Fruit fly (Drosophila melanogaster): ENCODE data around the gene SmydA-2.

SmydA-2 gene

dm6 chr3L:19045299-19046025 is 42.4 kb upstream of the SmydA-2 start, which contains the start of gene nkd (continued):
- peak; percentile 39 for TF ChIP-seq Lpt (GFP tag; optimal IDR thresholded peaks at IDR 0.05)
- TF ChIP-seq CG34406 (GFP tag; optimal IDR thresholded peaks at IDR 0.05) = peak; percentile 85
- TF ChIP-seq pdm3 (GFP tag; optimal IDR thresholded peaks at IDR 0.05) = peak; percentile 87
- peak; percentile 90 for TF ChIP-seq esn (GFP tag; optimal IDR thresholded peaks at IDR 0.05)
- TF ChIP-seq net (GFP tag; optimal IDR thresholded peaks at IDR 0.05) = peak; percentile 79
- no peak for TF ChIP-seq Hr38 (GFP tag; optimal IDR thresholded peaks at IDR 0.05)
- peak; percentile 9 for TF ChIP-seq CG1621 (tag; optimal IDR thresholded peaks at IDR 0.05)
- peak; percentile 83 for TF ChIP-seq achi (GFP tag; optimal IDR thresholded peaks at IDR 0.05)
- peak; percentile 79 for TF ChIP-seq CG6792 (GFP tag; optimal IDR thresholded peaks at IDR 0.05)
- TF ChIP-seq dsx (GFP tag; optimal IDR thresholded peaks at IDR 0.05; ENCODE audit: poor library complexity, severe bottlenecking) = peak; percentile 79
- TF ChIP-seq CG10669 (GFP tag; optimal IDR thresholded peaks at IDR 0.05) = peak; percentile 66
- peak; percentile 68 for TF ChIP-seq CG9139 (GFP tag; optimal IDR thresholded peaks at IDR 0.05)
- TF ChIP-seq CG32006 (GFP tag; optimal IDR thresholded peaks at IDR 0.05) = peak; percentile 79
- peak; percentile 69 for TF ChIP-seq cyc (GFP tag; optimal IDR thresholded peaks at IDR 0.05)
- peak; percentile 8 for TF ChIP-seq fd85E (GFP tag; optimal IDR thresholded peaks at IDR 0.05)
- peak; percentile 44 for TF ChIP-seq Eip75B (GFP tag; optimal IDR thresholded peaks at IDR 0.05)

dm6 chr3L:19044589-19045298 is 41.7 kb upstream of the SmydA-2 start:
- TF ChIP-seq esn (GFP tag; optimal IDR thresholded peaks at IDR 0.05) (no peak), eg (GFP tag; IDR thresholded peaks at IDR 0.05) (peak; percentile 15), net (GFP tag; optimal IDR thresholded peaks at IDR 0.05) (no peak), CG6163 (GFP tag; IDR thresholded peaks at IDR 0.05) (peak; percentile 43; the same call in 2 of the 3 replicates), Eip75B (GFP tag; optimal IDR thresholded peaks at IDR 0.05) (no peak), CG6276 (GFP tag; optimal IDR thresholded peaks at IDR 0.05) (peak; percentile 40), CG15336 (GFP tag; IDR thresholded peaks at IDR 0.05) (peak; percentile 11; the same call in 1 of the 2 replicates), spab (GFP tag; optimal IDR thresholded peaks at IDR 0.05) (no peak), Gug (GFP tag; IDR thresholded peaks at IDR 0.05) (no peak), fkh (GFP tag; optimal IDR thresholded peaks at IDR 0.05) (peak; percentile 46), CG6808 (GFP tag; optimal IDR thresholded peaks at IDR 0.05) (no peak), Eip78C (GFP tag) (peak; percentile 55)

dm6 chr3L:19043464-19044034 is 40.5 kb upstream of the SmydA-2 start:
- TF ChIP-seq Eip78C (GFP tag) (peak; percentile 19), salr (GFP tag; optimal IDR thresholded peaks at IDR 0.05) (no peak), fd85E (GFP tag; optimal IDR thresholded peaks at IDR 0.05) (no peak)

- TF ChIP-seq esn (GFP tag; optimal IDR thresholded peaks at IDR 0.05) (peak; percentile 95), Gug (GFP tag; IDR thresholded peaks at IDR 0.05) (peak; percentile 88), vri (GFP tag; optimal IDR thresholded peaks at IDR 0.05) (peak; percentile 72), CG16779 (tag; optimal IDR thresholded peaks at IDR 0.05) (peak; percentile 91), Ets96B (tag; optimal IDR thresholded peaks at IDR 0.05) (peak; percentile 97), achi (GFP tag; optimal IDR thresholded peaks at IDR 0.05) (peak; percentile 93), CG11762 (GFP tag; optimal IDR thresholded peaks at IDR 0.05; ENCODE audit: insufficient read depth) (peak; percentile 89), CG10669 (GFP tag; optimal IDR thresholded peaks at IDR 0.05) (peak; percentile 94), CG1621 (tag; optimal IDR thresholded peaks at IDR 0.05) (peak; percentile 84), Sox102F (GFP tag; optimal IDR thresholded peaks at IDR 0.05) (peak; percentile 88), CG31627 (GFP tag; optimal IDR thresholded peaks at IDR 0.05) (peak; percentile 83), Blimp-1 (GFP tag; optimal IDR thresholded peaks at IDR 0.05) (peak; percentile 85), Hr4 (GFP tag; optimal IDR thresholded peaks at IDR 0.05) (peak; percentile 92), CG4318 (GFP tag; optimal IDR thresholded peaks at IDR 0.05) (peak; percentile 94), CG6276 (GFP tag; optimal IDR thresholded peaks at IDR 0.05) (peak; percentile 94), net (GFP tag; optimal IDR thresholded peaks at IDR 0.05) (peak; percentile 89), CG8119 (GFP tag; IDR thresholded peaks at IDR 0.05) (peak; percentile 96), cyc (GFP tag; optimal IDR thresholded peaks at IDR 0.05) (peak; percentile 86), fd59A (GFP tag; optimal IDR thresholded peaks at IDR 0.05) (peak; percentile 91), CG11902 (GFP tag; optimal IDR thresholded peaks at IDR 0.05) (peak; percentile 87), Sox14 (GFP tag; optimal IDR thresholded peaks at IDR 0.05) (peak; percentile 86), Eip78C (GFP tag) (peak; percentile 99), Hr38 (GFP tag; optimal IDR thresholded peaks at IDR 0.05) (no peak), CG15336 (GFP tag; IDR thresholded peaks at IDR 0.05) (peak; percentile 93), Eip75B (GFP tag; optimal IDR thresholded peaks at IDR 0.05) (peak; percentile 90), CG7368 (GFP tag; optimal IDR thresholded peaks at IDR 0.05) (peak; percentile 88), spab (GFP tag; optimal IDR thresholded peaks at IDR 0.05) (peak; percentile 95)
Measured at dm6 chr3L:19042501-19042900, 39.4 kb upstream of the SmydA-2 start.
